Fruit fly (Drosophila melanogaster): Measurements from ENCODE around the gene tna.

The tna gene

DNA sequence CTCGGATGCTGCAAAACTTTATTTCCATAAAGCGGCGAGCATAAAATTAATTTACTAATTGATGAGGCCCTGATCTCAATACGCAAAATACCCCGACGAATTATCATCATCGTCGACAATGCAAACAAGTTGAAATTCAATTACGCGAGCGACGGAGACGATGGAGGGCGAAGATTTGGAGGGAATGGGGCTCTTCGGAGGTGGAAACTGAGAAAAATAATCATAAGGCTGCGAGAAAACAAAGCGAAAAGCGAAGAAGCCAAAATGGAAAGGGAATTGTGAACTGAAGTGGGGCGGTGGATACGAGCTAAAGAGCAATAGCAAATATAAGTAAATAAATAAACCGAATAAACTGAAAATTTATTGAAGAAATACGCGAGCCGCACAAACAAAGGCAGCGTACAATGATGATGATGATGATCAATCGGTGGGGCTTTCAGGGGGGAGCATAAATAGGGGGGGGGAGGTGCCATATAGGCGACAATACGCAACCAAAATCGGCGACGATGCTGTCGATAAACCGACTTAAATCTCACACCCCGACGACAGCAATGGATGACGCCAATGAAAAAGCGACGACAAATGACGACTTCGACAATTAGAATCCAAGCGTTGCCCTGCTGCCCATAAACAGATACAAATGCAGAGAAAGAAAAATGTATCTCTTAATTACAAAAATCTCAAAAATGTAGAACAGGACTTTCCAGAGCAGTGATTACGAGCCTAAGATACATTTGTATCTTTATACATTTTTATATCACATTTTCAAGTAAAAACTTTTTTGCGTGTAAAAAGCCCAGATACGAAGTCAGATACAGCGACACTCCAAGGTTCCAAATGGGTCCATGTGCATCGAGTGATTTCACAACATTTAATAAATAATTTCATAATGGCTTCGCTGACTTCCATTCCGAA, 2.8 kb downstream of the tna start (continued):
- TF ChIP-seq CG15011 (GFP tag; optimal IDR thresholded peaks at IDR 0.05) (peak; percentile 23), HLHmδ (GFP tag; optimal IDR thresholded peaks at IDR 0.05) (no peak), sug (tag; optimal IDR thresholded peaks at IDR 0.05) (peak; percentile 6), Vsx1 (GFP tag; optimal IDR thresholded peaks at IDR 0.05) (no peak), sima (GFP tag; optimal IDR thresholded peaks at IDR 0.05) (no peak), CG13624 (GFP tag; optimal IDR thresholded peaks at IDR 0.05) (peak; percentile 67), tx (GFP tag; optimal IDR thresholded peaks at IDR 0.05) (peak; percentile 27), lilli (GFP tag; optimal IDR thresholded peaks at IDR 0.05) (peak; percentile 61), scrt (GFP tag; optimal IDR thresholded peaks at IDR 0.05) (peak; percentile 33), Chrac-16 (GFP tag; optimal IDR thresholded peaks at IDR 0.05) (peak; percentile 37), CG7839 (tag; optimal IDR thresholded peaks at IDR 0.05) (peak; percentile 75), CG4854 (GFP tag; optimal IDR thresholded peaks at IDR 0.05) (peak; percentile 30), nerfin-1 (tag; optimal IDR thresholded peaks at IDR 0.05) (no peak), CG31441 (GFP tag; IDR thresholded peaks at IDR 0.05) (peak; percentile 72), Kr (GFP tag; optimal IDR thresholded peaks at IDR 0.05) (no peak), CG8388 (GFP tag; optimal IDR thresholded peaks at IDR 0.05) (peak; percentile 52), CG15073 (GFP tag; optimal IDR thresholded peaks at IDR 0.05) (no peak), CG13775 (GFP tag; optimal IDR thresholded peaks at IDR 0.05) (peak; percentile 22), CG17361 (GFP tag; IDR thresholded peaks at IDR 0.05) (peak; percentile 57; the same call in 1 of the 3 replicates), sim (GFP tag; IDR thresholded peaks at IDR 0.05) (peak; percentile 65), CG13296 (GFP tag; optimal IDR thresholded peaks at IDR 0.05) (peak; percentile 59), CG7745 (tag; optimal IDR thresholded peaks at IDR 0.05) (no peak), CTCF (GFP tag; optimal IDR thresholded peaks at IDR 0.05) (peak; percentile 17), CG1529 (GFP tag; optimal IDR thresholded peaks at IDR 0.05) (no peak), CG3726 (GFP tag; IDR thresholded peaks at IDR 0.05) (peak; percentile 55; the same call in 1 of the 3 replicates), Oaz (GFP tag; IDR thresholded peaks at IDR 0.05) (peak; percentile 38; the same call in 1 of the 2 replicates), kah (GFP tag; optimal IDR thresholded peaks at IDR 0.05) (no peak), CG8924 (tag; optimal IDR thresholded peaks at IDR 0.05) (peak; percentile 40), schlank (tag; optimal IDR thresholded peaks at IDR 0.05) (no peak), CG4617 (GFP tag; optimal IDR thresholded peaks at IDR 0.05; ENCODE audit: borderline replicate concordance) (no peak), Adf1 (GFP tag; IDR thresholded peaks at IDR 0.05) (no peak; the same call in 1 of the 2 replicates), ems (GFP tag; optimal IDR thresholded peaks at IDR 0.05) (peak; percentile 58), jing (GFP tag; optimal IDR thresholded peaks at IDR 0.05) (peak; percentile 31), CG17186 (GFP tag; optimal IDR thresholded peaks at IDR 0.05) (no peak), CG1602 (GFP tag; optimal IDR thresholded peaks at IDR 0.05) (peak; percentile 22), CG10654 (GFP tag; optimal IDR thresholded peaks at IDR 0.05) (peak; percentile 51), Meics (GFP tag; optimal IDR thresholded peaks at IDR 0.05) (peak; percentile 65), al (GFP tag; IDR thresholded peaks at IDR 0.05) (0 out of 2 replicates have a peak, but pooled peaks have one; percentile 35), Scr (GFP tag; IDR thresholded peaks at IDR 0.05; ENCODE audit: partially characterized antibody) (no peak), phol (tag; optimal IDR thresholded peaks at IDR 0.05) (peak; percentile 67), stc (GFP tag; IDR thresholded peaks at IDR 0.05) (peak; percentile 37; the same call in 1 of the 2 replicates), luna (GFP tag; optimal IDR thresholded peaks at IDR 0.05) (no peak), crol (GFP tag; IDR thresholded peaks at IDR 0.05) (peak; percentile 73), CoRest (tag; optimal IDR thresholded peaks at IDR 0.05) (peak; percentile 65), Dek (tag; optimal IDR thresholded peaks at IDR 0.05) (peak; percentile 37), shn (GFP tag; optimal IDR thresholded peaks at IDR 0.05) (no peak), HLH4C (GFP tag; IDR thresholded peaks at IDR 0.05; ENCODE audit: partially characterized antibody) (no peak), Bteb2 (GFP tag; optimal IDR thresholded peaks at IDR 0.05) (peak; percentile 48), CG9609 (GFP tag; optimal IDR thresholded peaks at IDR 0.05) (peak; percentile 41)

Data from whole organism, embryonic.